Fruit fly (Drosophila melanogaster) whole organism, adult: Measurements from ENCODE around the gene toc.

Experiments used
- CG7045 ChIP-seq: fragments of 200-800 bp; sonication (Bioruptor generic); optimal IDR thresholded peaks from 2 replicates; lab custom pipeline; 2017; ENCODE audit warnings: missing biosample characterization, mild to moderate bottlenecking, missing genetic modification characterization
- Mnt ChIP-seq: fragments of 200-800 bp; sonication (Bioruptor generic); optimal IDR thresholded peaks from 2 replicates; lab custom pipeline; 2016; ENCODE audit warnings: missing biosample characterization, mild to moderate bottlenecking, missing genetic modification characterization
- bab1 ChIP-seq: fragments of 200-800 bp; sonication (Bioruptor generic); optimal IDR thresholded peaks from 3 replicates; lab custom pipeline; 2019; ENCODE audit warnings: missing biosample characterization, mild to moderate bottlenecking, missing genetic modification characterization, moderate library complexity
- cnc ChIP-seq, 2 experiments: fragments of >200 bp; optimal IDR thresholded peaks; 2 replicates each; lab custom pipeline; 2017
- kay ChIP-seq: fragments of 200-800 bp; sonication (Bioruptor generic); peaks from one replicate; lab custom pipeline; 2016; ENCODE audit warnings: missing biosample characterization, missing genetic modification characterization, borderline replicate concordance

- TF ChIP-seq bab1 (no peak), kay (GFP tag; lab: Kevin White, UChicago) (peak; percentile 28), CG7045 (GFP tag; lab: Kevin White, UChicago) (no peak), cnc (optimal IDR thresholded peaks at IDR 0.05; lab: Kevin White, UChicago) (no peak), Mnt (GFP tag; lab: Kevin White, UChicago) (no peak)
These were observed 58.2 kb downstream of the toc start for dm6 chr2L:3086290-3086876.
